Fruit fly (Drosophila melanogaster) whole organism, embryonic: Measurements from ENCODE around the gene CG43446.

Experiments
- B-H2 ChIP-seq: fragments of 200-800 bp; sonication (Bioruptor generic); optimal IDR thresholded peaks from 2 replicates; lab custom pipeline; 2018; ENCODE audit warnings: missing biosample characterization, mild to moderate bottlenecking, missing genetic modification characterization
- CG10321 ChIP-seq: fragments of 200-800 bp; sonication (Bioruptor generic); IDR thresholded peaks from 2 replicates; pipeline ENCODE4 v1.3.6; 2022; ENCODE audit warnings: missing biosample characterization, missing genetic modification characterization
- CG11696 ChIP-seq: fragments of 200-800 bp; sonication (Bioruptor generic); IDR thresholded peaks from 2 replicates; pipeline ENCODE4 v1.3.6; 2022; ENCODE audit warnings: missing biosample characterization, missing genetic modification characterization
- CG12219 ChIP-seq: fragments of 200-800 bp; sonication (Bioruptor generic); optimal IDR thresholded peaks from 3 replicates; lab custom pipeline; 2018; ENCODE audit warnings: missing biosample characterization, mild to moderate bottlenecking, missing genetic modification characterization
- CG13894 ChIP-seq: fragments of 200-800 bp; sonication (Bioruptor generic); optimal IDR thresholded peaks from 3 replicates; lab custom pipeline; 2018; ENCODE audit warnings: missing biosample characterization, mild to moderate bottlenecking, missing genetic modification characterization, moderate library complexity
- CG14667 ChIP-seq: fragments of 200-800 bp; sonication (Bioruptor generic); IDR thresholded peaks from 2 replicates; pipeline ENCODE4 v1.3.6; 2022; ENCODE audit warnings: missing biosample characterization, missing genetic modification characterization
- CG15073 ChIP-seq: fragments of 200-800 bp; sonication (Bioruptor generic); optimal IDR thresholded peaks from 2 replicates; lab custom pipeline; 2016; ENCODE audit warnings: missing biosample characterization, missing genetic modification characterization
- CG15479 ChIP-seq: fragments of 200-800 bp; sonication (Bioruptor generic); optimal IDR thresholded peaks from 3 replicates; lab custom pipeline; 2019; ENCODE audit warnings: missing biosample characterization, mild to moderate bottlenecking, missing genetic modification characterization, moderate library complexity
- CG15514 ChIP-seq: fragments of 200-800 bp; sonication (Bioruptor generic); optimal IDR thresholded peaks from 3 replicates; lab custom pipeline; 2017; ENCODE audit warnings: missing biosample characterization, missing genetic modification characterization, mild to moderate bottlenecking, moderate library complexity, missing genetic modification reagents
- CG17359 ChIP-seq: fragments of 200-800 bp; sonication (Bioruptor generic); optimal IDR thresholded peaks from 3 replicates; lab custom pipeline; 2018; ENCODE audit warnings: missing biosample characterization, mild to moderate bottlenecking, missing genetic modification characterization, moderate library complexity
- CG30431 ChIP-seq: fragments of 200-800 bp; sonication (Bioruptor generic); optimal IDR thresholded peaks from 2 replicates; lab custom pipeline; 2017; ENCODE audit warnings: missing biosample characterization, missing genetic modification characterization
- CG32532 ChIP-seq: fragments of 200-800 bp; sonication (Bioruptor generic); IDR thresholded peaks from 2 replicates; pipeline ENCODE4 v1.3.6; 2022; ENCODE audit warnings: missing biosample characterization, missing genetic modification characterization
- CG6683 ChIP-seq: fragments of 200-800 bp; sonication (Bioruptor generic); optimal IDR thresholded peaks from 2 replicates; lab custom pipeline; 2017; ENCODE audit warnings: missing biosample characterization, mild to moderate bottlenecking, missing genetic modification characterization, missing genetic modification reagents
- CG6813 ChIP-seq: fragments of 200-800 bp; sonication (Bioruptor generic); optimal IDR thresholded peaks from 2 replicates; lab custom pipeline; 2017; ENCODE audit warnings: missing biosample characterization, missing genetic modification characterization, mild to moderate bottlenecking, moderate library complexity, missing genetic modification reagents
- CG7357 ChIP-seq: fragments of 200-800 bp; sonication (Bioruptor generic); IDR thresholded peaks from 3 replicates; pipeline ENCODE4 v1.3.6; 2022; ENCODE audit warnings: missing biosample characterization, missing genetic modification characterization
- CG7786 ChIP-seq: fragments of 200-800 bp; sonication (Bioruptor generic); optimal IDR thresholded peaks from 2 replicates; lab custom pipeline; 2016; ENCODE audit warnings: missing biosample characterization, missing genetic modification characterization
- Dbx ChIP-seq: fragments of 200-800 bp; sonication (Bioruptor generic); IDR thresholded peaks from 3 replicates; pipeline ENCODE4 v1.3.6; 2022; ENCODE audit warnings: missing biosample characterization, missing genetic modification characterization
- Drgx ChIP-seq: fragments of 200-800 bp; sonication (Bioruptor generic); IDR thresholded peaks from 2 replicates; pipeline ENCODE4 v1.3.6; 2022; ENCODE audit warnings: missing biosample characterization, missing genetic modification characterization
- HLH3B ChIP-seq: fragments of 200-800 bp; sonication (Bioruptor generic); IDR thresholded peaks from 2 replicates; pipeline ENCODE4 v1.3.6; 2022; ENCODE audit warnings: missing biosample characterization, missing genetic modification characterization
- Hey ChIP-seq: fragments of 200-800 bp; sonication (Bioruptor generic); optimal IDR thresholded peaks from 3 replicates; lab custom pipeline; 2018; ENCODE audit warnings: missing biosample characterization, mild to moderate bottlenecking, missing genetic modification characterization
- MTF-1 ChIP-seq: fragments of 200-800 bp; sonication (Bioruptor generic); optimal IDR thresholded peaks from 2 replicates; lab custom pipeline; 2018; ENCODE audit warnings: missing biosample characterization, mild to moderate bottlenecking, missing genetic modification characterization, borderline replicate concordance
- Med ChIP-seq: fragments of 200-800 bp; sonication (Bioruptor generic); peaks from one replicate; lab custom pipeline; 2016; ENCODE audit warnings: missing biosample characterization, missing genetic modification characterization, mild to moderate bottlenecking, inconsistent platforms, moderate library complexity
- Neu2 ChIP-seq: fragments of 200-800 bp; sonication (Bioruptor generic); optimal IDR thresholded peaks from 3 replicates; lab custom pipeline; 2016; ENCODE audit warnings: missing biosample characterization, missing genetic modification characterization, borderline replicate concordance
- ac ChIP-seq: fragments of 200-800 bp; sonication (Bioruptor generic); optimal IDR thresholded peaks from 3 replicates; lab custom pipeline; 2017; ENCODE audit warnings: missing biosample characterization, mild to moderate bottlenecking, missing genetic modification characterization
- ase ChIP-seq: fragments of 200-800 bp; sonication (Bioruptor generic); IDR thresholded peaks from 3 replicates; pipeline ENCODE4 v1.3.6; 2022; ENCODE audit warnings: missing biosample characterization, missing genetic modification characterization
- btn ChIP-seq: fragments of 200-800 bp; sonication (Bioruptor generic); optimal IDR thresholded peaks from 2 replicates; lab custom pipeline; 2016; ENCODE audit warnings: missing biosample characterization, missing genetic modification characterization
- chinmo ChIP-seq: fragments of 200-800 bp; sonication (Bioruptor generic); IDR thresholded peaks from 4 replicates; pipeline ENCODE4 v1.3.6; 2022; ENCODE audit warnings: missing biosample characterization, missing genetic modification characterization; ENCODE audit not compliant: partially characterized antibody
- chm ChIP-seq: fragments of 200-800 bp; sonication (Bioruptor generic); IDR thresholded peaks from 2 replicates; pipeline ENCODE4 v1.3.6; 2022; ENCODE audit warnings: missing biosample characterization, missing genetic modification characterization
- crc ChIP-seq: fragments of 200-800 bp; sonication (Bioruptor generic); optimal IDR thresholded peaks from 2 replicates; lab custom pipeline; 2016; ENCODE audit warnings: missing biosample characterization, missing genetic modification characterization
- eve ChIP-seq, 2 experiments: fragments of >200 bp; optimal IDR thresholded peaks; 2 replicates each; lab custom pipeline; 2017; ENCODE audit warnings: missing biosample characterization in 2 of 2, missing genetic modification characterization in 2 of 2
- exex ChIP-seq: fragments of 200-800 bp; sonication (Bioruptor generic); optimal IDR thresholded peaks from 4 replicates; lab custom pipeline; 2018; ENCODE audit warnings: missing biosample characterization, mild to moderate bottlenecking, missing genetic modification characterization, moderate library complexity
- fd3F ChIP-seq: fragments of 200-800 bp; sonication (Bioruptor generic); optimal IDR thresholded peaks from 2 replicates; lab custom pipeline; 2018; ENCODE audit warnings: missing biosample characterization, mild to moderate bottlenecking, missing genetic modification characterization, moderate library complexity
- gcm2 ChIP-seq: fragments of 200-800 bp; sonication (Bioruptor generic); optimal IDR thresholded peaks from 2 replicates; lab custom pipeline; 2016; ENCODE audit warnings: missing biosample characterization, missing genetic modification characterization
- hbn ChIP-seq: fragments of 200-800 bp; sonication (Bioruptor generic); IDR thresholded peaks from 2 replicates; pipeline ENCODE4 v1.3.6; 2022; ENCODE audit warnings: missing biosample characterization, missing genetic modification characterization; ENCODE audit not compliant: partially characterized antibody
- lbe ChIP-seq: fragments of 200-800 bp; sonication (Bioruptor generic); optimal IDR thresholded peaks from 2 replicates; lab custom pipeline; 2016; ENCODE audit warnings: missing biosample characterization, mild to moderate bottlenecking, missing genetic modification characterization
- run ChIP-seq: fragments of 200-800 bp; sonication (Bioruptor generic); optimal IDR thresholded peaks from 3 replicates; lab custom pipeline; 2018; ENCODE audit warnings: missing biosample characterization, mild to moderate bottlenecking, missing genetic modification characterization
- salm ChIP-seq: fragments of 200-800 bp; sonication (Bioruptor generic); optimal IDR thresholded peaks from 2 replicates; lab custom pipeline; 2018; ENCODE audit warnings: missing biosample characterization, mild to moderate bottlenecking, missing genetic modification characterization
- sd ChIP-seq: fragments of 200-800 bp; sonication (Bioruptor generic); optimal IDR thresholded peaks from 3 replicates; lab custom pipeline; 2018; ENCODE audit warnings: missing biosample characterization, mild to moderate bottlenecking, missing genetic modification characterization, moderate library complexity
- stwl ChIP-seq: fragments of 200-800 bp; sonication (Bioruptor generic); optimal IDR thresholded peaks from 3 replicates; lab custom pipeline; 2018; ENCODE audit warnings: missing biosample characterization, mild to moderate bottlenecking, missing genetic modification characterization, moderate library complexity
- trem ChIP-seq: fragments of 200-800 bp; optimal IDR thresholded peaks from 3 replicates; lab custom pipeline; 2019; ENCODE audit warnings: missing biosample characterization, mild to moderate bottlenecking, missing genetic modification characterization, moderate library complexity
- ttk ChIP-seq: fragments of 200-800 bp; sonication (Bioruptor generic); IDR thresholded peaks from 2 replicates; pipeline ENCODE4 v2.1.2; 2022; ENCODE audit warnings: missing biosample characterization, missing genetic modification characterization
- tx ChIP-seq: fragments of 200-800 bp; sonication (Bioruptor generic); optimal IDR thresholded peaks from 2 replicates; lab custom pipeline; 2016; ENCODE audit warnings: missing biosample characterization, missing genetic modification characterization
- unpg ChIP-seq: fragments of 200-800 bp; sonication (Bioruptor generic); optimal IDR thresholded peaks from 3 replicates; lab custom pipeline; 2018; ENCODE audit warnings: missing biosample characterization, mild to moderate bottlenecking, missing genetic modification characterization, moderate library complexity
- wdn ChIP-seq: fragments of 200-800 bp; sonication (Bioruptor generic); IDR thresholded peaks from 2 replicates; pipeline ENCODE4 v1.3.6; 2022; ENCODE audit warnings: missing biosample characterization, missing genetic modification characterization
- wor ChIP-seq: fragments of 200-800 bp; sonication (Bioruptor generic); IDR thresholded peaks from 2 replicates; pipeline ENCODE4 v1.3.6; 2022; ENCODE audit warnings: missing biosample characterization, missing genetic modification characterization

The CG43446 gene

DNA sequence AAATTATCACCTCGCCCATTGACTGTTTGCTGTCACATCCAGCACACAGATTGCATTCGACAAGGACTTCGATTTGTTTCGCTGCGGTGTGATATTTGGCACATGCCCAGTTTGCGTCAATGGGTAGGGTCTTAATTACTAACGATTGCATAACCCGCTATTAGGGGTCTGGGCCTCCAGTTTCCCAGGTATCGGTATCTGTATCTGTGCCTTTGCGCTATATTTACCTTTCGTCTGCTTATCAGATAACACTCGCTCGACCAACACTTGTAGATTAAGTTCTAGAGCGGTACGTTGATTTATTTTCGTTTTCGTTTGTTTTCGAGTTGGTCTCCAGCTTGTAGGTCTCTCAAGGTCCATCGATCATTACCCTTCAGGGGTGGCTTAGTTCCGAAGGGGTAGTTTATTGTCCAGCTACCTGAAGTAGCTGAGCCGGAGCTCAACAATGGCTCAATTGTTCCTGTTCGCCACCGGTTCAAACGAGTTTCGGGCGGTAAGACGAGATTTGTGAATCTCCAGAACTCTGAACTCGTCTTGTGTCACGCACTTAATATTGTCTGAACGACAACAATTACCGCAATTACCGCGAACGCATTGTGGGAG, 36.3 kb downstream of the CG43446 start (continued):
- 0 out of 2 replicates have a peak, but pooled peaks have one; percentile 13 for TF ChIP-seq chm (GFP tag; lab: Robert Waterston, UW)
- TF ChIP-seq crc (GFP tag; lab: Kevin White, UChicago), result no peak
- TF ChIP-seq CG13894 (tag; lab: Kevin White, UChicago), result no peak
- TF ChIP-seq CG14667 (GFP tag; lab: Robert Waterston, UW), result no peak
- peak; percentile 75 for TF ChIP-seq exex (tag; lab: Kevin White, UChicago)
- TF ChIP-seq Hey (tag; lab: Kevin White, UChicago), result peak; percentile 17
- no peak for TF ChIP-seq MTF-1 (GFP tag; lab: Kevin White, UChicago)
- TF ChIP-seq hbn (GFP tag; lab: Robert Waterston, UW), result no peak
- TF ChIP-seq ttk (GFP tag; lab: Robert Waterston, UW), result no peak
- no peak for TF ChIP-seq ase (GFP tag; lab: Robert Waterston, UW)
- peak; percentile 71 for TF ChIP-seq Med
- 0 out of 2 replicates have a peak, but pooled peaks have one; percentile 11 for TF ChIP-seq wdn (GFP tag; lab: Robert Waterston, UW)
- no peak for TF ChIP-seq tx (GFP tag; lab: Kevin White, UChicago)
- TF ChIP-seq Dbx (GFP tag; lab: Robert Waterston, UW), result no peak
- no peak for TF ChIP-seq gcm2 (GFP tag; lab: Kevin White, UChicago)
- TF ChIP-seq CG15479 (GFP tag; lab: Kevin White, UChicago), result peak; percentile 72
- TF ChIP-seq CG17359 (tag; lab: Kevin White, UChicago), result no peak
- TF ChIP-seq CG30431 (GFP tag; lab: Kevin White, UChicago), result no peak

DNA sequence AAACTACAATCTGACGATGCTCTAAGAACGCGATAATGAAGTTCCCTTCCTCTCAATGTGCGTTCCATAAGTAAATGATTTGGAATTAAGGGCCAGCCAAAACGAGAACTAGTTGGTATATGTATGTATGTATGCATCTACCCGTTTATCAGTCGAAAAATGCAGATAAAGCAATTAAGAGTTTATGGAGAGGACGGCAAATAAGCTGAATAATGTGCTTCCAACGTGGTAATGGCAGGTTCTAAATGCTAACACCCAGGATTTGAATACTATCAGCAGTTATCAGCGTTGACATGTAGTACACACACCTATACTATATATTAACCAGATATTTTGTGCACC, 37.1 kb downstream of the CG43446 start:
- TF ChIP-seq eve (GFP tag; optimal IDR thresholded peaks at IDR 0.05; lab: Kevin White, UChicago), result peak in 1 of 2 experiments; percentile 55
- no peak for TF ChIP-seq CG10321 (GFP tag; lab: Robert Waterston, UW)
- no peak for TF ChIP-seq CG14667 (GFP tag; lab: Robert Waterston, UW)
- peak; percentile 58; the same call in 1 of the 4 replicates for TF ChIP-seq chinmo (GFP tag; lab: Robert Waterston, UW)
- TF ChIP-seq CG32532 (GFP tag; lab: Robert Waterston, UW), result no peak
- TF ChIP-seq CG15073 (GFP tag; lab: Kevin White, UChicago), result no peak
- peak; percentile 14 for TF ChIP-seq sd (tag; lab: Kevin White, UChicago)
- TF ChIP-seq run (tag; lab: Kevin White, UChicago), result no peak

DNA sequence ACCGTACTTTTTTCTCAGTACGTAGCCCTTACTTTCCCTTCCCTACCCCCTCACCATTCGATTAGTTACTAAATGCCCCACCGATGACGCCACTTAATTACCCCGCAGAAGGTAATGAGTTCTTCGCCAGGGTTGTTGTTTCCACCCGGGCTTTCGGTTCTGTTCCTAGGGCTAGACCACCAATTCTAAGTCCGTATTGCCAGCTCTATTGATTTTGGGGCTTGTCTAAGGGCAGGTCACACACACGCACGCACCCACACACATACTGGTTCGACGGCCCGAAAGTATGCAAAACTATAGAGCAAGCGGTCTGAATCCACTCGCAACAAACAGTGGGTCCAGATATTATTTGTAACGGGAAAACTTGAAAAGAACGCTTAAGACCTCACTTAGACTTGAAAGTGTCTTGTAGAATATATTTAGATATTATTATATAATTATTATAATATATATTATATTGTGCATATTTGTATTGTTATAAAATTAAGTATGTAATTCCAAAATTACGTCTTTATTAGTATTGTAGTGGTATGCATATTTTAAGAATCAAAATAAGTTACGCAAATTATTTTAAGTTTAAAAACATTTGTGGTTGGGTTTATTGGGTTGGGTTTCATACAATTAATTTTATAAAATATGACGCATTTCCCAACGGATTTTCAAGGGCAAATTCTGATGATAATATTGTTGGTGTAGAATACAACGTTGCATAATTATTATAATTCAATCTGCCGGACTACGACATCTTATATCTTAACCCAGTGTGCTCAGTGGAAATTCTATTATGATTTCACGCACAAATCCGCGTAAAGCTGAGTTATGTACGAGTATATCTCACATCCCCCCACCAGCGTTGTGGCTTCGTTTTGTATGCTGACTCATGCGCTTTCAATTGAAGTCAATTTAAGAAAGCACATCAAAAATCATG, 37.7 kb downstream of the CG43446 start:
- no peak for TF ChIP-seq lbe
- TF ChIP-seq CG7786 (GFP tag; lab: Kevin White, UChicago), result no peak
- TF ChIP-seq CG11696, result no peak
- TF ChIP-seq CG12219 (GFP tag; lab: Kevin White, UChicago), result no peak
- peak; percentile 20 for TF ChIP-seq unpg (GFP tag; lab: Kevin White, UChicago)
- TF ChIP-seq CG6813, result no peak
- no peak for TF ChIP-seq trem
- TF ChIP-seq stwl, result no peak
- TF ChIP-seq CG7357 (GFP tag; lab: Robert Waterston, UW), result no peak
- TF ChIP-seq B-H2 (GFP tag; lab: Kevin White, UChicago), result no peak
- TF ChIP-seq Dbx (GFP tag; lab: Robert Waterston, UW), result 0 out of 3 replicates have a peak, but pooled peaks have one; percentile 50
- no peak for TF ChIP-seq salm
- no peak for TF ChIP-seq HLH3B
- TF ChIP-seq Drgx, result no peak
- no peak for TF ChIP-seq wor (GFP tag; lab: Robert Waterston, UW)
- TF ChIP-seq CG15514 (GFP tag; lab: Kevin White, UChicago), result no peak
- TF ChIP-seq btn (GFP tag; lab: Kevin White, UChicago), result no peak
- no peak for TF ChIP-seq Neu2 (GFP tag; lab: Kevin White, UChicago)
- no peak for TF ChIP-seq ac (GFP tag; lab: Kevin White, UChicago)
- TF ChIP-seq CG6683, result no peak
- peak; percentile 3 for TF ChIP-seq fd3F (GFP tag; lab: Kevin White, UChicago)
